Worm (Caenorhabditis elegans) whole organism, L4 larva: ENCODE data around the gene T22F3.11.
"Not testable (repeated sequence)": the region's sequence is repeated elsewhere in the genome, so short reads cannot be mapped to it uniquely, and the experiment has no call there.

Source experiments
- F49E8.2 ChIP-seq: sonication (generic microtip); optimal IDR thresholded peaks from 2 replicates; lab custom pipeline; 2016; ENCODE audit warnings: missing compliant biosample characterization, mild to moderate bottlenecking, missing genetic modification characterization, borderline replicate concordance
- T20F7.1 ChIP-seq: fragments of 200-800 bp; sonication (Bioruptor generic); optimal IDR thresholded peaks from 2 replicates; lab custom pipeline; 2018; ENCODE audit warnings: mild to moderate bottlenecking, missing genetic modification characterization, missing compliant biosample characterization
- Y48G9A.11 ChIP-seq: fragments of 200-800 bp; sonication (Bioruptor generic); IDR thresholded peaks from 2 replicates; pipeline ENCODE4 v1.3.6; 2022; ENCODE audit warnings: missing genetic modification reagents, missing genetic modification characterization, missing compliant biosample characterization
- arid-1 ChIP-seq: fragments of 200-800 bp; sonication (Bioruptor generic); conservative IDR thresholded peaks from 2 replicates; pipeline ENCODE4 v1.3.6; 2022; ENCODE audit warnings: missing genetic modification reagents, missing genetic modification characterization, missing compliant biosample characterization
- ceh-32 ChIP-seq: sonication (generic microtip); optimal IDR thresholded peaks from 2 replicates; lab custom pipeline; 2016; ENCODE audit warnings: mild to moderate bottlenecking, missing genetic modification characterization, missing compliant biosample characterization; ENCODE audit not compliant: poor library complexity
- ceh-44 ChIP-seq: fragments of 200-800 bp; sonication (Bioruptor generic); IDR thresholded peaks from 2 replicates; pipeline ENCODE4 v1.3.6; 2022; ENCODE audit warnings: missing genetic modification reagents, missing genetic modification characterization, missing compliant biosample characterization
- daf-16 ChIP-seq, 3 experiments: sonication (generic microtip); optimal IDR thresholded peaks; 2 replicates each; lab custom pipeline; 2016 to 2017; ENCODE audit warnings: missing genetic modification characterization in 3 of 3, missing genetic modification reagents in 3 of 3, mild to moderate bottlenecking in 2 of 3, missing compliant biosample characterization in 2 of 3, missing biosample characterization in 1 of 3, moderate library complexity in 1 of 3
- daf-8 ChIP-seq: fragments of 200-800 bp; sonication (Bioruptor generic); IDR thresholded peaks from 2 replicates; pipeline ENCODE4 v1.3.6; 2022; ENCODE audit warnings: missing genetic modification characterization, missing compliant biosample characterization
- dmd-9 ChIP-seq: fragments of 200-800 bp; sonication (Bioruptor generic); IDR thresholded peaks from 2 replicates; pipeline ENCODE4 v1.3.6; 2022; ENCODE audit warnings: missing genetic modification reagents, missing genetic modification characterization, missing compliant biosample characterization
- egl-27 ChIP-seq: sonication (generic microtip); optimal IDR thresholded peaks from 3 replicates; lab custom pipeline; 2017; ENCODE audit warnings: missing biosample characterization, missing genetic modification reagents, missing genetic modification characterization
- hif-1 ChIP-seq, 2 experiments: sonication (generic microtip); optimal IDR thresholded peaks; 2 replicates each; lab custom pipeline; 2016 to 2017; ENCODE audit warnings: missing compliant biosample characterization in 2 of 2, missing genetic modification characterization in 2 of 2, missing genetic modification reagents in 2 of 2, missing genotype in 2 of 2, mild to moderate bottlenecking in 1 of 2
- lin-15B ChIP-seq: fragments of 150-350 bp; sonication (generic microtip); optimal IDR thresholded peaks from 3 replicates; lab custom pipeline; 2014; ENCODE audit warnings: missing biosample characterization, missing genetic modification characterization
- lin-38 ChIP-seq: fragments of 200-800 bp; sonication (Bioruptor generic); IDR thresholded peaks from 2 replicates; pipeline ENCODE4 v1.3.6; 2022; ENCODE audit warnings: missing genetic modification reagents, missing genetic modification characterization, missing compliant biosample characterization
- lsy-2 ChIP-seq, 2 experiments: fragments of 150-350 bp in 1 of 2; sonication (generic microtip) in 1 of 2; optimal IDR thresholded peaks; 2 replicates each; lab custom pipeline; 2014 to 2017; ENCODE audit warnings: missing biosample characterization in 2 of 2, missing genetic modification characterization in 2 of 2
- madf-9 ChIP-seq: fragments of 200-800 bp; sonication (Bioruptor generic); conservative IDR thresholded peaks from 2 replicates; pipeline ENCODE4 v1.3.6; 2022; ENCODE audit warnings: missing genetic modification reagents, missing genetic modification characterization, missing compliant biosample characterization
- mdl-1 ChIP-seq, 2 experiments: fragments of 150-350 bp in 1 of 2; sonication (generic microtip) in 1 of 2; optimal IDR thresholded peaks; 2 replicates each; lab custom pipeline; 2014 to 2017; ENCODE audit warnings: missing biosample characterization in 2 of 2, missing genetic modification characterization in 2 of 2
- mep-1 ChIP-seq: fragments of 150-350 bp; sonication (generic microtip); optimal IDR thresholded peaks from 3 replicates; lab custom pipeline; 2014; ENCODE audit warnings: missing biosample characterization, missing genetic modification characterization
- nhr-10 ChIP-seq: fragments of 150-350 bp; optimal IDR thresholded peaks from 2 replicates; lab custom pipeline; 2014; ENCODE audit warnings: missing biosample characterization, missing genetic modification characterization
- nhr-102 ChIP-seq: sonication (generic microtip); optimal IDR thresholded peaks from 2 replicates; lab custom pipeline; 2016; ENCODE audit warnings: mild to moderate bottlenecking, missing genetic modification characterization, moderate library complexity, missing compliant biosample characterization
- nhr-28 ChIP-seq: fragments of 150-350 bp; optimal IDR thresholded peaks from 2 replicates; lab custom pipeline; 2014; ENCODE audit warnings: missing biosample characterization, missing genetic modification characterization
- nhr-42 ChIP-seq: fragments of 200-800 bp; sonication (Bioruptor generic); IDR thresholded peaks from 2 replicates; pipeline ENCODE4 v1.3.6; 2022; ENCODE audit warnings: missing genetic modification characterization, missing compliant biosample characterization
- nhr-48 ChIP-seq: sonication (generic microtip); optimal IDR thresholded peaks from 2 replicates; lab custom pipeline; 2016; ENCODE audit warnings: mild to moderate bottlenecking, missing genetic modification characterization, missing compliant biosample characterization
- nhr-77 ChIP-seq: fragments of 150-350 bp; optimal IDR thresholded peaks from 2 replicates; lab custom pipeline; 2014; ENCODE audit warnings: missing biosample characterization, missing genetic modification characterization
- pqm-1 ChIP-seq: sonication (generic microtip); optimal IDR thresholded peaks from 2 replicates; lab custom pipeline; 2017; ENCODE audit warnings: missing biosample characterization, missing genetic modification characterization
- sdz-12 ChIP-seq: fragments of 200-800 bp; sonication (Bioruptor generic); optimal IDR thresholded peaks from 2 replicates; lab custom pipeline; 2018; ENCODE audit warnings: mild to moderate bottlenecking, missing genetic modification characterization, missing compliant biosample characterization
- snpc-1.2 ChIP-seq: fragments of 200-800 bp; sonication (Bioruptor generic); IDR thresholded peaks from 2 replicates; pipeline ENCODE4 v1.3.6; 2022; ENCODE audit warnings: missing genetic modification reagents, missing genetic modification characterization, missing compliant biosample characterization
- spr-1 ChIP-seq: sonication (generic microtip); optimal IDR thresholded peaks from 2 replicates; lab custom pipeline; 2016; ENCODE audit warnings: mild to moderate bottlenecking, missing genetic modification characterization, missing compliant biosample characterization
- unc-130 ChIP-seq: sonication (generic microtip); optimal IDR thresholded peaks from 2 replicates; lab custom pipeline; 2016; ENCODE audit warnings: missing genetic modification reagents, missing genetic modification characterization, missing compliant biosample characterization
- zag-1 ChIP-seq: fragments of 150-350 bp; optimal IDR thresholded peaks from 2 replicates; lab custom pipeline; 2014; ENCODE audit warnings: missing biosample characterization, missing genetic modification characterization
- zip-11 ChIP-seq: fragments of 200-800 bp; sonication (Bioruptor generic); IDR thresholded peaks from 2 replicates; pipeline ENCODE4 v1.3.6; 2022; ENCODE audit warnings: missing genetic modification characterization, missing compliant biosample characterization
- zip-2 ChIP-seq: fragments of 150-350 bp; optimal IDR thresholded peaks from 2 replicates; lab custom pipeline; 2014; ENCODE audit warnings: missing biosample characterization, missing genetic modification characterization
- ztf-7 ChIP-seq: fragments of 150-350 bp; optimal IDR thresholded peaks from 2 replicates; lab custom pipeline; 2014; ENCODE audit warnings: missing biosample characterization, missing genetic modification characterization

Gene T22F3.11

DNA sequence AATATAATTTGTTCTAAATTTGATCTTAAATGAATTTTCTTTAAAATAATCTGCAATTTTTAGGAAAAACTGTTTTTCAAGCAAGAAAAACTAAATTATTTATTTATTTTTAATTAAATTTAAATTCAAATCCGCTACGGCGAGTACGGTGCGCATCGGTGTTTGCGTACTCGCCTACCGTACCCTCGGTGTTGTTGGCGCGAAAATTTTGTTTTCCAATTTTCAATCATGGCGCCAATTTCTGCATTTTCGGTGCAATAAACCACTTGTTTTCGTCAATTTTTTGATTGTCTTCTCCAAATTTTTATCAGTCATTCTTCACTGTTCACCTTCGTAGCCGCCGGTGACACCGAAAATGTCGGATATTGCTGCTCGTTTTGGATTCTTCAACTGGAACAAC lies 35.5 kb downstream of the T22F3.11 start, which contains the start of gene pygl-1:
Gene pygl-1, plus strand, starts transcription at position 211 of the 400 bp plus-strand sequence.
- TF ChIP-seq nhr-10 (no peak), madf-9 (GFP tag; lab: Robert Waterston, UW) (0 out of 2 replicates have a peak, but pooled peaks have one; percentile 10), T20F7.1 (GFP tag; lab: Kevin White, UChicago) (no peak), egl-27 (tag; lab: Kevin White, UChicago) (no peak), ceh-32 (tag; lab: Kevin White, UChicago) (no peak), zip-11 (no peak), pqm-1 (tag; lab: Kevin White, UChicago) (no peak), nhr-77 (tag; lab: Kevin White, UChicago) (no peak), Y48G9A.11 (GFP tag; lab: Robert Waterston, UW) (peak; percentile 91), unc-130 (peak; percentile 88), lin-38 (GFP tag; lab: Robert Waterston, UW) (peak; percentile 69), daf-16 (GFP tag; optimal IDR thresholded peaks at IDR 0.05; lab: Kevin White, UChicago) (no peak), daf-16 (tag; optimal IDR thresholded peaks at IDR 0.05; lab: Kevin White, UChicago) (peak; percentile 28), ceh-44 (GFP tag; lab: Robert Waterston, UW) (no peak), lsy-2 (tag; optimal IDR thresholded peaks at IDR 0.05; lab: Kevin White, UChicago) (peak in 1 of 2 experiments; percentile 72), zip-2 (tag; lab: Kevin White, UChicago) (no peak), spr-1 (tag; lab: Kevin White, UChicago) (no peak), F49E8.2 (tag; lab: Kevin White, UChicago) (peak; percentile 66), nhr-28 (no peak), mep-1 (no peak), snpc-1.2 (GFP tag; lab: Robert Waterston, UW) (peak; percentile 27; the same call in 1 of the 2 replicates)

DNA sequence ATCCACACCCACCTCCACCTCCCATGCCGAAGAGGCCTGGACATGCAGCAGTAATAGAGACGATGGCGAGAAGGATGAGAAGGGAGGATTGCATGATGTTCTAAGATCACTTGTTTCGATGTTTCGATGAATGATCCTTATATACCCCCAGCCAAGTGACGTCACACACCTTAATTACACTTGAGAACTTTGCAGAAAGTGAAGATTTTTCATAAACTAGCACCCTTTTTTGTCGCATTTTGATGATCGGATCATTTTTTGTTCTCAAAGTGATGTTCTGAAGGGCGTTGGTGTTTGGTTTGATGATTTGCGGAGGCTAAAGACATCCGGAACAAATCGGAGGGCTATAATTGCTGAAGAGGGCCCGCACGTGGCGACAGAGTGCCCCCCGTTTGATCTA lies 38.6 kb downstream of the T22F3.11 start, which contains the start of gene grl-27:
Gene grl-27, minus strand, starts transcription at position 101 of the 400 bp plus-strand sequence.
- TF ChIP-seq lin-15B (no peak), zag-1 (tag; lab: Kevin White, UChicago) (no peak), hif-1 (tag; optimal IDR thresholded peaks at IDR 0.05; lab: Kevin White, UChicago) (no peak), mep-1 (no peak), daf-8 (no peak), nhr-48 (tag; lab: Kevin White, UChicago) (no peak), nhr-10 (no peak), Y48G9A.11 (GFP tag; lab: Robert Waterston, UW) (no peak), mdl-1 (tag; optimal IDR thresholded peaks at IDR 0.05; lab: Kevin White, UChicago) (no peak)
- TF ChIP-seq, all 104 proteins: peak for 0

DNA sequence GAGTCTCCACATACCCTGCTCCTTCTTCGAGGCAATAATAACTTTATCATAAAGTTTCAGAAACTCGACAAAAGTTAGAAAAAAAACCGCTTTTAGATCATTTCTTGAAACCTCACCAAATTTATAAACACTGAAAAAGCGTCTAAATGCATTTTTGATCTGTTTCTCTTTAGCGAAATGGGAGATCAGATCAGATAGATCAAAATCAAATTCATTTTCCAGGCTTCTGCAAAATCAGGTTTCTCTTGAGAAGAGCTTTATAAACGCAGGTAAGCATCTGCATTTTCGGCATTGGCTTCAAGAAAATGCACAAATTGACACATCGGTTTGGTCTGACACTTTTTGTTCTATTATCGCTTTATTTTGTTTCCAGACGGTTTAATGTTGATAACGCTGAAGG lies 41.9 kb downstream of the T22F3.11 start, which contains the start of gene F40C5.1:
Gene F40C5.1, plus strand, starts transcription at position 301 of the 400 bp plus-strand sequence.
- not testable (repeated sequence) for TF ChIP-seq nhr-102 (tag; lab: Kevin White, UChicago); sdz-12; ztf-7 (tag; lab: Kevin White, UChicago)

DNA sequence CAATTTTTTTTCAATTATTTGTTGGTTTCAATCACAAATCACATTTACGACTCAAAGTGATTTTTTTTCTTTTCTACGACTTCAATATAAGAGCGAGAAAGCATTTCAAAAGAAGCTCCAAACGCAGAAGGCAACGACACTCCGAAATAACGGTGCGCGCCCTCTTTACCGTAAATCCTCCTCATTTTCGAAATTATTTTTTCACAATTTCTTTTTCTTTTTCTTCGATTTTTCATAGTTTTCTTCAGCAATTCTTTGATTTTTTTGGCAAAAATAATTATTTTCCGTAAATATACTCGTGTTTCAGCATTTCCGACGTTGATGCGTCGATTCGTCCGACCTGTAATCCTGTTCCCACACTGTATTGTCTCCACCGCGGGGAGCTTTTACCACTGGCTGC lies 43.7 kb downstream of the T22F3.11 start, which contains the start of gene F40C5.2:
Gene F40C5.2, plus strand, starts transcription at position 301 of the 400 bp plus-strand sequence.
- TF ChIP-seq nhr-42, snpc-1.2, ceh-44 (GFP tag; lab: Robert Waterston, UW): not testable (repeated sequence)

DNA sequence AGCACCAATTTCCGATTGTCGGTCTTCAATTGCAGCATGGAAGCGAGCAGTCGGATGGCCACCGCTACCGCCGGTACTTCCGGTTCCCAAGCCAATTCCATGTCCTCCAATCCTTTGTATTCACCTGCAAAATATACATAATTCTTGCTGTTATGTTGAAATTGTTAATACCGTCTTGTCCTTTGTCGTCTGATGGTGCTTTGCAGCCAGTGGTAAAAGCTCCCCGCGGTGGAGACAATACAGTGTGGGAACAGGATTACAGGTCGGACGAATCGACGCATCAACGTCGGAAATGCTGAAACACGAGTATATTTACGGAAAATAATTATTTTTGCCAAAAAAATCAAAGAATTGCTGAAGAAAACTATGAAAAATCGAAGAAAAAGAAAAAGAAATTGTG lies 50.0 kb downstream of the T22F3.11 start, which contains the start of gene T24A6.17:
Gene T24A6.17, minus strand, starts transcription at position 101 of the 400 bp plus-strand sequence.
- not testable (repeated sequence) for TF ChIP-seq hif-1 (tag; optimal IDR thresholded peaks at IDR 0.05; lab: Kevin White, UChicago); dmd-9 (GFP tag; lab: Robert Waterston, UW); arid-1 (GFP tag; lab: Robert Waterston, UW)
